Worm (Caenorhabditis elegans) whole organism, L4 larva: ENCODE measurements around the gene T05A8.8.

Experiments
- D1046.2 ChIP-seq: fragments of 200-800 bp; sonication (Bioruptor generic); IDR thresholded peaks from 2 replicates; pipeline ENCODE4 v1.3.6; 2022; ENCODE audit warnings: missing genetic modification characterization, missing compliant biosample characterization
- F26F4.8 ChIP-seq: fragments of 200-800 bp; sonication (Bioruptor generic); conservative IDR thresholded peaks from 2 replicates; pipeline ENCODE4 v1.3.6; 2022; ENCODE audit warnings: missing genetic modification characterization, missing compliant biosample characterization
- F44E2.7 ChIP-seq: fragments of 200-800 bp; sonication (Bioruptor generic); IDR thresholded peaks from 2 replicates; pipeline ENCODE4 v2.1.2; 2022; ENCODE audit warnings: missing genetic modification characterization, missing compliant biosample characterization
- T26A8.4 ChIP-seq: fragments of 200-800 bp; sonication (Bioruptor generic); IDR thresholded peaks from 2 replicates; pipeline ENCODE4 v1.3.6; 2022; ENCODE audit warnings: missing genetic modification characterization, missing compliant biosample characterization
- Y105C5A.15 ChIP-seq: fragments of 200-800 bp; sonication (Bioruptor generic); IDR thresholded peaks from 2 replicates; pipeline ENCODE4 v1.3.6; 2022; ENCODE audit warnings: missing genetic modification characterization, missing compliant biosample characterization
- Y5F2A.4 ChIP-seq: fragments of 200-800 bp; sonication (Bioruptor generic); optimal IDR thresholded peaks from 2 replicates; lab custom pipeline; 2018; ENCODE audit warnings: mild to moderate bottlenecking, missing genetic modification characterization, missing compliant biosample characterization
- ama-1 ChIP-seq: fragments of 150-350 bp; optimal IDR thresholded peaks from 2 replicates; lab custom pipeline; 2014; ENCODE audit warnings: inconsistent platforms, mixed read lengths
- attf-4 ChIP-seq: sonication (generic microtip); optimal IDR thresholded peaks from 3 replicates; lab custom pipeline; 2017; ENCODE audit warnings: missing biosample characterization, missing genetic modification characterization
- ceh-20 ChIP-seq: fragments of 200-800 bp; sonication (Bioruptor generic); IDR thresholded peaks from 2 replicates; pipeline ENCODE4 v1.3.6; 2022; ENCODE audit warnings: missing genetic modification reagents, missing genetic modification characterization, missing compliant biosample characterization
- ceh-82 ChIP-seq: sonication (generic microtip); optimal IDR thresholded peaks from 2 replicates; lab custom pipeline; 2017; ENCODE audit warnings: missing biosample characterization, missing genetic modification characterization
- daf-12 ChIP-seq: fragments of 150-350 bp; optimal IDR thresholded peaks from 2 replicates; lab custom pipeline; 2014; ENCODE audit warnings: missing biosample characterization, missing genetic modification reagents, missing genetic modification characterization
- dmd-8 ChIP-seq: fragments of 200-800 bp; sonication (Bioruptor generic); IDR thresholded peaks from 2 replicates; pipeline ENCODE4 v1.3.6; 2022; ENCODE audit warnings: missing genetic modification characterization, missing compliant biosample characterization
- dve-1 ChIP-seq: sonication (generic microtip); optimal IDR thresholded peaks from 2 replicates; lab custom pipeline; 2017; ENCODE audit warnings: antibody characterized with exemption, mild to moderate bottlenecking, missing genetic modification characterization, missing compliant biosample characterization; ENCODE audit not compliant: insufficient read depth
- fkh-10 ChIP-seq: fragments of 150-350 bp; optimal IDR thresholded peaks from 2 replicates; lab custom pipeline; 2014; ENCODE audit warnings: missing biosample characterization, missing genetic modification reagents, missing genetic modification characterization
- fos-1 ChIP-seq: fragments of 150-350 bp; optimal IDR thresholded peaks from 2 replicates; lab custom pipeline; 2014; ENCODE audit warnings: missing biosample characterization, missing genetic modification characterization
- jun-1 ChIP-seq: fragments of 150-350 bp; optimal IDR thresholded peaks from 2 replicates; lab custom pipeline; 2014; ENCODE audit warnings: missing biosample characterization, missing genetic modification reagents, missing genetic modification characterization
- lim-7 ChIP-seq: fragments of 200-800 bp; sonication (Bioruptor generic); IDR thresholded peaks from 2 replicates; pipeline ENCODE4 v1.3.6; 2022; ENCODE audit warnings: missing genetic modification characterization, missing compliant biosample characterization
- lin-1 ChIP-seq: fragments of 200-800 bp; sonication (Bioruptor generic); IDR thresholded peaks from 2 replicates; pipeline ENCODE4 v1.3.6; 2022; ENCODE audit warnings: missing genetic modification reagents, missing genetic modification characterization, missing compliant biosample characterization
- lin-29 ChIP-seq: fragments of 200-800 bp; sonication (Bioruptor generic); IDR thresholded peaks from 2 replicates; pipeline ENCODE4 v1.3.6; 2022; ENCODE audit warnings: missing genetic modification reagents, missing genetic modification characterization, missing compliant biosample characterization
- lsy-2 ChIP-seq, 2 experiments: fragments of 150-350 bp in 1 of 2; sonication (generic microtip) in 1 of 2; optimal IDR thresholded peaks; 2 replicates each; lab custom pipeline; 2014 to 2017; ENCODE audit warnings: missing biosample characterization in 2 of 2, missing genetic modification characterization in 2 of 2
- mdl-1 ChIP-seq, 2 experiments: fragments of 150-350 bp in 1 of 2; sonication (generic microtip) in 1 of 2; optimal IDR thresholded peaks; 2 replicates each; lab custom pipeline; 2014 to 2017; ENCODE audit warnings: missing biosample characterization in 2 of 2, missing genetic modification characterization in 2 of 2
- mes-2 ChIP-seq: sonication (generic microtip); optimal IDR thresholded peaks from 2 replicates; lab custom pipeline; 2016; ENCODE audit warnings: missing genotype, mild to moderate bottlenecking, missing genetic modification characterization, missing compliant biosample characterization; ENCODE audit not compliant: poor library complexity, severe bottlenecking
- nhr-10 ChIP-seq: fragments of 150-350 bp; optimal IDR thresholded peaks from 2 replicates; lab custom pipeline; 2014; ENCODE audit warnings: missing biosample characterization, missing genetic modification characterization
- nhr-111 ChIP-seq: fragments of 200-800 bp; sonication (Bioruptor generic); optimal IDR thresholded peaks from 2 replicates; lab custom pipeline; 2018; ENCODE audit warnings: mild to moderate bottlenecking, missing genetic modification characterization, missing compliant biosample characterization
- nhr-237 ChIP-seq: sonication (generic microtip); optimal IDR thresholded peaks from 2 replicates; lab custom pipeline; 2017; ENCODE audit warnings: missing biosample characterization, missing genetic modification characterization
- nhr-41 ChIP-seq: fragments of 200-800 bp; sonication (Bioruptor generic); IDR thresholded peaks from 2 replicates; pipeline ENCODE4 v1.3.6; 2022; ENCODE audit warnings: missing genetic modification reagents, missing genetic modification characterization, missing compliant biosample characterization
- nhr-48 ChIP-seq: sonication (generic microtip); optimal IDR thresholded peaks from 2 replicates; lab custom pipeline; 2016; ENCODE audit warnings: mild to moderate bottlenecking, missing genetic modification characterization, missing compliant biosample characterization
- nhr-77 ChIP-seq: fragments of 150-350 bp; optimal IDR thresholded peaks from 2 replicates; lab custom pipeline; 2014; ENCODE audit warnings: missing biosample characterization, missing genetic modification characterization
- pha-4 ChIP-seq, 2 experiments: fragments of 150-350 bp in 1 of 2; fragments of 200-800 bp in 1 of 2; sonication (Bioruptor generic) in 1 of 2; IDR thresholded peaks in 1 of 2; optimal IDR thresholded peaks in 1 of 2; 2 replicates each; pipeline versions ENCODE4 v1.3.6 to Lab custom; 2014 to 2022; ENCODE audit warnings: missing genetic modification characterization in 2 of 2, missing genetic modification reagents in 2 of 2, missing biosample characterization in 1 of 2, missing compliant biosample characterization in 1 of 2
- php-3 ChIP-seq: fragments of 200-800 bp; sonication (Bioruptor generic); IDR thresholded peaks from 2 replicates; pipeline ENCODE4 v1.3.6; 2022; ENCODE audit warnings: missing genetic modification reagents, missing genetic modification characterization, missing compliant biosample characterization
- set-16 ChIP-seq: fragments of 200-800 bp; sonication (Bioruptor generic); IDR thresholded peaks from 2 replicates; pipeline ENCODE4 v1.3.6; 2022; ENCODE audit warnings: missing genetic modification reagents, missing genetic modification characterization, missing compliant biosample characterization
- skn-1 ChIP-seq: fragments of 150-350 bp; optimal IDR thresholded peaks from 2 replicates; lab custom pipeline; 2014; ENCODE audit warnings: missing biosample characterization, missing genetic modification characterization
- snpc-1.2 ChIP-seq: fragments of 200-800 bp; sonication (Bioruptor generic); IDR thresholded peaks from 2 replicates; pipeline ENCODE4 v1.3.6; 2022; ENCODE audit warnings: missing genetic modification reagents, missing genetic modification characterization, missing compliant biosample characterization
- snpc-4 ChIP-seq: fragments of 150-350 bp; optimal IDR thresholded peaks from 2 replicates; lab custom pipeline; 2014; ENCODE audit warnings: missing biosample characterization, missing genetic modification characterization
- unc-62 ChIP-seq, 3 experiments: fragments of 150-350 bp in 1 of 3; sonication (generic microtip); optimal IDR thresholded peaks in 2 of 3; peaks in 1 of 3; 1 replicate in 1 of 3; 2 replicates in 2 of 3; lab custom pipeline; 2014 to 2017; ENCODE audit warnings: missing biosample characterization in 3 of 3, missing genetic modification characterization in 3 of 3, missing genetic modification reagents in 3 of 3, missing genotype in 1 of 3
- zag-1 ChIP-seq: fragments of 150-350 bp; optimal IDR thresholded peaks from 2 replicates; lab custom pipeline; 2014; ENCODE audit warnings: missing biosample characterization, missing genetic modification characterization
- ztf-11 ChIP-seq: fragments of 150-350 bp; optimal IDR thresholded peaks from 2 replicates; lab custom pipeline; 2014; ENCODE audit warnings: missing biosample characterization, missing genetic modification characterization

T05A8.8 gene

ce11 chrII:2735644-2736043 is 834 bp upstream of the T05A8.8 start (continued):
- peak; percentile 11; the same call in 1 of the 2 replicates for TF ChIP-seq ceh-20 (GFP tag; lab: Robert Waterston, UW)
- no peak for TF ChIP-seq nhr-237 (tag; lab: Kevin White, UChicago)
- no peak for TF ChIP-seq nhr-48 (tag; lab: Kevin White, UChicago)
- TF ChIP-seq Y105C5A.15 (GFP tag; lab: Robert Waterston, UW) = 0 out of 2 replicates have a peak, but pooled peaks have one; percentile 61
- TF ChIP-seq fos-1 (tag; lab: Kevin White, UChicago) = no peak
- TF ChIP-seq pha-4 (GFP tag; IDR thresholded peaks at IDR 0.05; lab: Robert Waterston, UW) = no peak
- TF ChIP-seq pha-4 (tag; optimal IDR thresholded peaks at IDR 0.05; lab: Kevin White, UChicago) = no peak
- TF ChIP-seq mdl-1 (tag; optimal IDR thresholded peaks at IDR 0.05; lab: Kevin White, UChicago) = no peak
- TF ChIP-seq ceh-82 (tag; lab: Kevin White, UChicago) = no peak
- 0 out of 2 replicates have a peak, but pooled peaks have one; percentile 71 for TF ChIP-seq F44E2.7 (GFP tag; lab: Robert Waterston, UW)
- no peak for TF ChIP-seq ama-1 (lab: Kevin White, UChicago)
- no peak for TF ChIP-seq daf-12 (tag; lab: Kevin White, UChicago)
- TF ChIP-seq lin-1 = no peak
- 0 out of 2 replicates have a peak, but pooled peaks have one; percentile 31 for TF ChIP-seq nhr-41 (GFP tag; lab: Robert Waterston, UW)
- TF ChIP-seq skn-1 = no peak
- no peak for TF ChIP-seq unc-62 (GFP tag; optimal IDR thresholded peaks at IDR 0.05 in 1 of 2; lab: Kevin White, UChicago)
- TF ChIP-seq unc-62 (tag; optimal IDR thresholded peaks at IDR 0.05; lab: Kevin White, UChicago) = no peak
- TF ChIP-seq snpc-4 (tag; lab: Kevin White, UChicago) = no peak
- TF ChIP-seq ztf-11 = no peak
- TF ChIP-seq dmd-8 = 0 out of 2 replicates have a peak, but pooled peaks have one; percentile 42
- no peak for TF ChIP-seq jun-1 (tag; lab: Kevin White, UChicago)
- TF ChIP-seq php-3 (GFP tag; lab: Robert Waterston, UW) = no peak
- no peak for TF ChIP-seq nhr-77 (tag; lab: Kevin White, UChicago)
- no peak for TF ChIP-seq zag-1 (tag; lab: Kevin White, UChicago)
- TF ChIP-seq nhr-10 (tag; lab: Kevin White, UChicago) = no peak
- no peak for TF ChIP-seq attf-4
- no peak for TF ChIP-seq T26A8.4
- TF ChIP-seq lsy-2 (tag; optimal IDR thresholded peaks at IDR 0.05; lab: Kevin White, UChicago) = no peak

DNA sequence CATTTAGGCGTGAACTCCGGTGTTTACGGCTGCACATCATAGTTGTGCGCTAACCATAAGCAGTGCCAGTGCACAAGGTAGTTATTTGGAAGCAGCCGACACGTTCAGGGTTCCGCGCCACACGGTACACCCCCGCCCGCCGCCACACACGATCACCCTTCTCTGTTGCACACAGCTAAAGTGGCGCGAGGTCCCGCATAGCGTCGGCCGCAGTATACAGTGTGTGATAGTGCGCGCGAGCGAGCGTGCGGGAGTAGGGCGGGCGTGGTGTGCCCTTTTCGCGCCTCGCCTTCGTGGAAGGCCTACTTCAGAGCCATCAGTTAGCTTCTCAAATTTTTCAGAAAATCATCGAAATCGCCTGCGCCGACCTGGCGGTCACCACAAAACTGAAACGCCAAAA is 460 bp downstream of the T05A8.8 start:
- TF ChIP-seq Y105C5A.15 (GFP tag; lab: Robert Waterston, UW) (no peak), php-3 (GFP tag; lab: Robert Waterston, UW) (0 out of 2 replicates have a peak, but pooled peaks have one; percentile 12), set-16 (GFP tag; lab: Robert Waterston, UW) (peak; percentile 82), dve-1 (tag; lab: Kevin White, UChicago) (no peak), lin-29 (GFP tag; lab: Robert Waterston, UW) (0 out of 2 replicates have a peak, but pooled peaks have one; percentile 19), lin-1 (no peak), attf-4 (no peak), ceh-20 (GFP tag; lab: Robert Waterston, UW) (no peak), lim-7 (GFP tag; lab: Robert Waterston, UW) (peak; percentile 34; the same call in 1 of the 2 replicates)

DNA sequence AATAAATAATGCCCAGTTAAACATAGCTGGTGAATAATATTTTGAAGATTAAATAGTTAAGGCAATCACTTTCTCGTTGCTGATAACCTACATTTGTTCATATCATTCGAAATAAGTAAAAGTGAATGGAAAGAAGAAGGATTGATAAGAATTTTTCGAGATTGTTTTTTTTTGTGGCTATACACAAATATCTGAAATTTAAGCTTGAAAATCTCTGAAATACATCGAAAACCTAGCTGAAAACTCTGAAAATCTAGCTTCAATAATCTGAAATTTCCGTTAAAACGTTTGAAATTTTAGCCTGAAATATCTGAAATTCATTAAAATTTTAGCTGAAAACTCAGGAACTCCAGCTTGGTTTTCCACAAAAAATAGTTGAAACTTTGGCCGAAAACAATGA is 3.1 kb downstream of the T05A8.8 start, which contains the start of gene T05A8.6:
TSS of gene T05A8.6 (minus strand) at position 101 of the 400 bp plus-strand sequence.
- no peak for TF ChIP-seq D1046.2 (GFP tag; lab: Robert Waterston, UW)
- TF ChIP-seq snpc-1.2 (GFP tag; lab: Robert Waterston, UW) = no peak
- TF ChIP-seq dve-1 (tag; lab: Kevin White, UChicago) = no peak
- no peak for TF ChIP-seq unc-62 (GFP tag; optimal IDR thresholded peaks at IDR 0.05 in 1 of 2; lab: Kevin White, UChicago)
- TF ChIP-seq unc-62 (tag; optimal IDR thresholded peaks at IDR 0.05; lab: Kevin White, UChicago) = no peak
- TF ChIP-seq mes-2 (tag; lab: Kevin White, UChicago) = no peak
- no peak for TF ChIP-seq F26F4.8 (GFP tag; lab: Robert Waterston, UW)
- TF ChIP-seq fkh-10 (GFP tag; lab: Kevin White, UChicago) = no peak
- TF ChIP-seq nhr-111 = no peak
- no peak for TF ChIP-seq Y5F2A.4 (GFP tag; lab: Kevin White, UChicago)
